Worm (Caenorhabditis elegans) whole organism, L4 larva: Measurements from ENCODE around the gene C08B6.10.
A peak's percentile ranks its signal among the peaks of the same experiment; 100 is the strongest.

Experiments used
- R02D3.7 ChIP-seq: fragments of 150-350 bp; sonication (generic microtip); optimal IDR thresholded peaks from 3 replicates; lab custom pipeline; 2014; ENCODE audit warnings: missing biosample characterization, missing genetic modification characterization
- Y48G9A.11 ChIP-seq: fragments of 200-800 bp; sonication (Bioruptor generic); IDR thresholded peaks from 2 replicates; pipeline ENCODE4 v1.3.6; 2022; ENCODE audit warnings: missing genetic modification reagents, missing genetic modification characterization, missing compliant biosample characterization
- aha-1 ChIP-seq: fragments of 150-350 bp; peaks from one replicate; lab custom pipeline; 2014; ENCODE audit warnings: missing biosample characterization, missing genetic modification characterization
- ama-1 ChIP-seq: fragments of 150-350 bp; optimal IDR thresholded peaks from 2 replicates; lab custom pipeline; 2014; ENCODE audit warnings: inconsistent platforms, mixed read lengths
- arid-1 ChIP-seq: fragments of 200-800 bp; sonication (Bioruptor generic); conservative IDR thresholded peaks from 2 replicates; pipeline ENCODE4 v1.3.6; 2022; ENCODE audit warnings: missing genetic modification reagents, missing genetic modification characterization, missing compliant biosample characterization
- ceh-28 ChIP-seq: fragments of 150-350 bp; optimal IDR thresholded peaks from 2 replicates; lab custom pipeline; 2014; ENCODE audit warnings: missing biosample characterization, missing genetic modification reagents, missing genetic modification characterization
- ceh-32 ChIP-seq: sonication (generic microtip); optimal IDR thresholded peaks from 2 replicates; lab custom pipeline; 2016; ENCODE audit warnings: mild to moderate bottlenecking, missing genetic modification characterization, missing compliant biosample characterization; ENCODE audit not compliant: poor library complexity
- ceh-62 ChIP-seq: sonication (generic microtip); optimal IDR thresholded peaks from 2 replicates; lab custom pipeline; 2017; ENCODE audit warnings: missing biosample characterization, missing genetic modification characterization
- cey-2 ChIP-seq: sonication (generic microtip); optimal IDR thresholded peaks from 3 replicates; lab custom pipeline; 2017; ENCODE audit warnings: missing genetic modification characterization, mild to moderate bottlenecking, missing compliant biosample characterization, antibody characterized with exemption, borderline replicate concordance; ENCODE audit not compliant: insufficient read depth
- ctbp-1 ChIP-seq: fragments of 200-800 bp; sonication (Bioruptor generic); IDR thresholded peaks from 2 replicates; pipeline ENCODE4 v1.3.6; 2022; ENCODE audit warnings: missing genetic modification reagents, missing genetic modification characterization, missing compliant biosample characterization
- daf-12 ChIP-seq: fragments of 150-350 bp; optimal IDR thresholded peaks from 2 replicates; lab custom pipeline; 2014; ENCODE audit warnings: missing biosample characterization, missing genetic modification reagents, missing genetic modification characterization
- dmd-8 ChIP-seq: fragments of 200-800 bp; sonication (Bioruptor generic); IDR thresholded peaks from 2 replicates; pipeline ENCODE4 v1.3.6; 2022; ENCODE audit warnings: missing genetic modification characterization, missing compliant biosample characterization
- dpl-1 ChIP-seq: fragments of 150-350 bp; optimal IDR thresholded peaks from 2 replicates; lab custom pipeline; 2014; ENCODE audit warnings: missing biosample characterization, missing genetic modification reagents, missing genetic modification characterization
- egl-27 ChIP-seq: sonication (generic microtip); optimal IDR thresholded peaks from 3 replicates; lab custom pipeline; 2017; ENCODE audit warnings: missing biosample characterization, missing genetic modification reagents, missing genetic modification characterization
- egl-43 ChIP-seq: fragments of 200-800 bp; sonication (Bioruptor generic); IDR thresholded peaks from 2 replicates; pipeline ENCODE4 v1.3.6; 2022; ENCODE audit warnings: missing genetic modification reagents, missing genetic modification characterization, missing compliant biosample characterization
- fkh-10 ChIP-seq: fragments of 150-350 bp; optimal IDR thresholded peaks from 2 replicates; lab custom pipeline; 2014; ENCODE audit warnings: missing biosample characterization, missing genetic modification reagents, missing genetic modification characterization
- fos-1 ChIP-seq: fragments of 150-350 bp; optimal IDR thresholded peaks from 2 replicates; lab custom pipeline; 2014; ENCODE audit warnings: missing biosample characterization, missing genetic modification characterization
- lin-1 ChIP-seq: fragments of 200-800 bp; sonication (Bioruptor generic); IDR thresholded peaks from 2 replicates; pipeline ENCODE4 v1.3.6; 2022; ENCODE audit warnings: missing genetic modification reagents, missing genetic modification characterization, missing compliant biosample characterization
- lin-13 ChIP-seq: fragments of 150-350 bp; optimal IDR thresholded peaks from 2 replicates; lab custom pipeline; 2014; ENCODE audit warnings: missing biosample characterization, missing genetic modification reagents, missing genetic modification characterization
- lin-15B ChIP-seq: fragments of 150-350 bp; sonication (generic microtip); optimal IDR thresholded peaks from 3 replicates; lab custom pipeline; 2014; ENCODE audit warnings: missing biosample characterization, missing genetic modification characterization
- lin-29 ChIP-seq: fragments of 200-800 bp; sonication (Bioruptor generic); IDR thresholded peaks from 2 replicates; pipeline ENCODE4 v1.3.6; 2022; ENCODE audit warnings: missing genetic modification reagents, missing genetic modification characterization, missing compliant biosample characterization
- lin-38 ChIP-seq: fragments of 200-800 bp; sonication (Bioruptor generic); IDR thresholded peaks from 2 replicates; pipeline ENCODE4 v1.3.6; 2022; ENCODE audit warnings: missing genetic modification reagents, missing genetic modification characterization, missing compliant biosample characterization
- lir-3 ChIP-seq: sonication (generic microtip); optimal IDR thresholded peaks from 2 replicates; lab custom pipeline; 2016; ENCODE audit warnings: mild to moderate bottlenecking, missing genetic modification characterization, missing compliant biosample characterization
- lsy-2 ChIP-seq, 2 experiments: fragments of 150-350 bp in 1 of 2; sonication (generic microtip) in 1 of 2; optimal IDR thresholded peaks; 2 replicates each; lab custom pipeline; 2014 to 2017; ENCODE audit warnings: missing biosample characterization in 2 of 2, missing genetic modification characterization in 2 of 2
- madf-5 ChIP-seq, 2 experiments: fragments of 200-800 bp; sonication (Bioruptor generic); IDR thresholded peaks; 2 replicates each; pipeline ENCODE4 v1.3.6; 2022; ENCODE audit warnings: missing compliant biosample characterization in 2 of 2, missing genetic modification characterization in 2 of 2
- mep-1 ChIP-seq: fragments of 150-350 bp; sonication (generic microtip); optimal IDR thresholded peaks from 3 replicates; lab custom pipeline; 2014; ENCODE audit warnings: missing biosample characterization, missing genetic modification characterization
- nhr-102 ChIP-seq: sonication (generic microtip); optimal IDR thresholded peaks from 2 replicates; lab custom pipeline; 2016; ENCODE audit warnings: mild to moderate bottlenecking, missing genetic modification characterization, moderate library complexity, missing compliant biosample characterization
- nhr-11 ChIP-seq: fragments of 150-350 bp; optimal IDR thresholded peaks from 2 replicates; lab custom pipeline; 2014; ENCODE audit warnings: missing biosample characterization, missing genetic modification characterization
- nhr-48 ChIP-seq: sonication (generic microtip); optimal IDR thresholded peaks from 2 replicates; lab custom pipeline; 2016; ENCODE audit warnings: mild to moderate bottlenecking, missing genetic modification characterization, missing compliant biosample characterization
- pha-4 ChIP-seq, 2 experiments: fragments of 150-350 bp in 1 of 2; fragments of 200-800 bp in 1 of 2; sonication (Bioruptor generic) in 1 of 2; IDR thresholded peaks in 1 of 2; optimal IDR thresholded peaks in 1 of 2; 2 replicates each; pipeline versions ENCODE4 v1.3.6 to Lab custom; 2014 to 2022; ENCODE audit warnings: missing genetic modification characterization in 2 of 2, missing genetic modification reagents in 2 of 2, missing biosample characterization in 1 of 2, missing compliant biosample characterization in 1 of 2
- php-3 ChIP-seq: fragments of 200-800 bp; sonication (Bioruptor generic); IDR thresholded peaks from 2 replicates; pipeline ENCODE4 v1.3.6; 2022; ENCODE audit warnings: missing genetic modification reagents, missing genetic modification characterization, missing compliant biosample characterization
- rbr-2 ChIP-seq: sonication (generic microtip); optimal IDR thresholded peaks from 2 replicates; lab custom pipeline; 2016; ENCODE audit warnings: missing genotype, missing genetic modification characterization, missing compliant biosample characterization
- set-16 ChIP-seq: fragments of 200-800 bp; sonication (Bioruptor generic); IDR thresholded peaks from 2 replicates; pipeline ENCODE4 v1.3.6; 2022; ENCODE audit warnings: missing genetic modification reagents, missing genetic modification characterization, missing compliant biosample characterization
- spr-1 ChIP-seq: sonication (generic microtip); optimal IDR thresholded peaks from 2 replicates; lab custom pipeline; 2016; ENCODE audit warnings: mild to moderate bottlenecking, missing genetic modification characterization, missing compliant biosample characterization
- tag-97 ChIP-seq: fragments of 200-800 bp; sonication (Bioruptor generic); IDR thresholded peaks from 2 replicates; pipeline ENCODE4 v1.3.6; 2022; ENCODE audit warnings: missing genetic modification characterization, missing compliant biosample characterization
- unc-62 ChIP-seq, 3 experiments: fragments of 150-350 bp in 1 of 3; sonication (generic microtip); optimal IDR thresholded peaks in 2 of 3; peaks in 1 of 3; 1 replicate in 1 of 3; 2 replicates in 2 of 3; lab custom pipeline; 2014 to 2017; ENCODE audit warnings: missing biosample characterization in 3 of 3, missing genetic modification characterization in 3 of 3, missing genetic modification reagents in 3 of 3, missing genotype in 1 of 3

Gene C08B6.10

ce11 chrV:10152278-10152677, 27.0 kb downstream of the C08B6.10 start, which contains the start of gene srsx-28:
Gene srsx-28, plus strand, starts transcription at chrV:10152578.
- TF ChIP-seq pha-4 (GFP tag; IDR thresholded peaks at IDR 0.05; lab: Robert Waterston, UW) (no peak), pha-4 (tag; optimal IDR thresholded peaks at IDR 0.05; lab: Kevin White, UChicago) (no peak), unc-62 (GFP tag; optimal IDR thresholded peaks at IDR 0.05 in 1 of 2; lab: Kevin White, UChicago) (peak in 1 of 2 experiments; percentile 57), unc-62 (tag; optimal IDR thresholded peaks at IDR 0.05; lab: Kevin White, UChicago) (no peak)
- TF ChIP-seq, all 104 proteins: peak for 1

ce11 chrV:10153076-10153475, 27.8 kb downstream of the C08B6.10 start:
- no peak for TF ChIP-seq egl-27 (tag; lab: Kevin White, UChicago)
- TF ChIP-seq madf-5 (GFP tag; IDR thresholded peaks at IDR 0.05; lab: Robert Waterston, UW): no peak
- TF ChIP-seq aha-1 (tag; lab: Kevin White, UChicago): peak; percentile 94
- no peak for TF ChIP-seq ctbp-1 (GFP tag; lab: Robert Waterston, UW)
- TF ChIP-seq lin-13 (GFP tag; lab: Kevin White, UChicago): no peak
- TF ChIP-seq R02D3.7 (tag; lab: Kevin White, UChicago): no peak
- no peak for TF ChIP-seq fkh-10
- no peak for TF ChIP-seq arid-1 (GFP tag; lab: Robert Waterston, UW)
- TF ChIP-seq lin-1 (GFP tag; lab: Robert Waterston, UW): no peak

- TF ChIP-seq set-16 (no peak), lin-38 (GFP tag; lab: Robert Waterston, UW) (no peak), nhr-102 (tag; lab: Kevin White, UChicago) (no peak), daf-12 (tag; lab: Kevin White, UChicago) (no peak), Y48G9A.11 (GFP tag; lab: Robert Waterston, UW) (no peak), dmd-8 (GFP tag; lab: Robert Waterston, UW) (no peak), cey-2 (tag; lab: Kevin White, UChicago) (no peak), ama-1 (no peak), lsy-2 (tag; optimal IDR thresholded peaks at IDR 0.05; lab: Kevin White, UChicago) (no peak), ctbp-1 (GFP tag; lab: Robert Waterston, UW) (no peak), lin-1 (GFP tag; lab: Robert Waterston, UW) (no peak), ceh-62 (tag; lab: Kevin White, UChicago) (no peak), rbr-2 (tag; lab: Kevin White, UChicago) (no peak)
- TF ChIP-seq, all 104 proteins: peak for 0
Observed at ce11 chrV:10154698-10155097, 29.4 kb downstream of the C08B6.10 start, which contains the start of gene srsx-29. Gene srsx-29, plus strand, starts transcription at chrV:10154998.

ce11 chrV:10158528-10158927, 33.2 kb downstream of the C08B6.10 start, which contains the start of gene srsx-30:
Gene srsx-30, plus strand, starts transcription at chrV:10158828.
- TF ChIP-seq unc-62 (GFP tag; optimal IDR thresholded peaks at IDR 0.05 in 1 of 2; lab: Kevin White, UChicago) (no peak), unc-62 (tag; optimal IDR thresholded peaks at IDR 0.05; lab: Kevin White, UChicago) (no peak), nhr-11 (no peak), lin-15B (tag; lab: Kevin White, UChicago) (no peak), fos-1 (tag; lab: Kevin White, UChicago) (no peak), php-3 (GFP tag; lab: Robert Waterston, UW) (no peak), daf-12 (tag; lab: Kevin White, UChicago) (no peak), lin-29 (GFP tag; lab: Robert Waterston, UW) (no peak), mep-1 (no peak), madf-5 (GFP tag; IDR thresholded peaks at IDR 0.05; lab: Robert Waterston, UW) (no peak), ceh-28 (no peak), spr-1 (tag; lab: Kevin White, UChicago) (no peak), nhr-48 (tag; lab: Kevin White, UChicago) (no peak), arid-1 (GFP tag; lab: Robert Waterston, UW) (no peak), dpl-1 (no peak), lir-3 (tag; lab: Kevin White, UChicago) (no peak), pha-4 (GFP tag; IDR thresholded peaks at IDR 0.05; lab: Robert Waterston, UW) (no peak), pha-4 (tag; optimal IDR thresholded peaks at IDR 0.05; lab: Kevin White, UChicago) (no peak), ceh-32 (tag; lab: Kevin White, UChicago) (no peak), egl-43 (GFP tag; lab: Robert Waterston, UW) (no peak), tag-97 (GFP tag; lab: Robert Waterston, UW) (no peak)
